Fruit fly (Drosophila melanogaster) whole organism, prepupa: ENCODE data around the gene CG9497.

Experiments
- CG31627 ChIP-seq: fragments of 200-800 bp; sonication (Bioruptor generic); optimal IDR thresholded peaks from 3 replicates; lab custom pipeline; 2016; ENCODE audit warnings: missing biosample characterization, missing genetic modification characterization
- CG7368 ChIP-seq: fragments of 200-800 bp; sonication (Bioruptor generic); optimal IDR thresholded peaks from 3 replicates; lab custom pipeline; 2016; ENCODE audit warnings: missing biosample characterization, missing genetic modification characterization
- Smox ChIP-seq: fragments of 200-800 bp; sonication (Bioruptor generic); optimal IDR thresholded peaks from 3 replicates; lab custom pipeline; 2016; ENCODE audit warnings: missing biosample characterization, missing genetic modification characterization
- fd85E ChIP-seq: fragments of 200-800 bp; sonication (Bioruptor generic); optimal IDR thresholded peaks from 3 replicates; lab custom pipeline; 2016; ENCODE audit warnings: missing biosample characterization, missing genetic modification characterization
- net ChIP-seq: fragments of 200-800 bp; sonication (Bioruptor generic); optimal IDR thresholded peaks from 3 replicates; lab custom pipeline; 2016; ENCODE audit warnings: missing biosample characterization, missing genetic modification characterization
- spab ChIP-seq: fragments of 200-800 bp; sonication (Bioruptor generic); optimal IDR thresholded peaks from 2 replicates; lab custom pipeline; 2017; ENCODE audit warnings: missing biosample characterization, mild to moderate bottlenecking, missing genetic modification characterization, missing genetic modification reagents

dm6 chr2L:6340222-6340725 is 8.0 kb downstream of the CG9497 start:
- TF ChIP-seq Smox (GFP tag; lab: Kevin White, UChicago) (no peak), fd85E (no peak), CG31627 (GFP tag; lab: Kevin White, UChicago) (no peak), CG7368 (GFP tag; lab: Kevin White, UChicago) (no peak), net (GFP tag; lab: Kevin White, UChicago) (no peak), spab (GFP tag; lab: Kevin White, UChicago) (no peak)
